Fruit fly (Drosophila melanogaster) whole organism, embryonic: ENCODE data around the gene Ube3a.

Experiments
- ATbp ChIP-seq: fragments of 200-800 bp; sonication (Bioruptor generic); optimal IDR thresholded peaks from 2 replicates; lab custom pipeline; 2017; ENCODE audit warnings: missing biosample characterization, mild to moderate bottlenecking, missing genetic modification characterization, missing genetic modification reagents
- Awh ChIP-seq: fragments of 200-800 bp; sonication (Bioruptor generic); IDR thresholded peaks from 2 replicates; pipeline ENCODE4, ENCODE4 v1.3.6; 2022; ENCODE audit warnings: missing biosample characterization, missing genetic modification characterization
- B-H2 ChIP-seq: fragments of 200-800 bp; sonication (Bioruptor generic); optimal IDR thresholded peaks from 2 replicates; lab custom pipeline; 2018; ENCODE audit warnings: missing biosample characterization, mild to moderate bottlenecking, missing genetic modification characterization
- Bteb2 ChIP-seq: fragments of 200-800 bp; sonication (Bioruptor generic); optimal IDR thresholded peaks from 2 replicates; lab custom pipeline; 2016; ENCODE audit warnings: missing biosample characterization, missing genetic modification characterization
- CG10959 ChIP-seq: fragments of 200-800 bp; sonication (Bioruptor generic); IDR thresholded peaks from 2 replicates; pipeline ENCODE4 v1.3.6; 2022; ENCODE audit warnings: missing biosample characterization, missing genetic modification characterization
- CG14441 ChIP-seq: fragments of 200-800 bp; sonication (Bioruptor generic); IDR thresholded peaks from 2 replicates; pipeline ENCODE4 v1.3.6; 2022; ENCODE audit warnings: missing biosample characterization, missing genetic modification characterization
- CG15073 ChIP-seq: fragments of 200-800 bp; sonication (Bioruptor generic); optimal IDR thresholded peaks from 2 replicates; lab custom pipeline; 2016; ENCODE audit warnings: missing biosample characterization, missing genetic modification characterization
- CG15269 ChIP-seq: fragments of 200-800 bp; sonication (Bioruptor generic); optimal IDR thresholded peaks from 2 replicates; lab custom pipeline; 2018; ENCODE audit warnings: missing biosample characterization, mild to moderate bottlenecking, missing genetic modification characterization, moderate library complexity
- CG15696 ChIP-seq: fragments of 200-800 bp; sonication (Bioruptor generic); optimal IDR thresholded peaks from 2 replicates; lab custom pipeline; 2019; ENCODE audit warnings: missing biosample characterization, mild to moderate bottlenecking, missing genetic modification characterization, moderate library complexity
- CG1647 ChIP-seq: fragments of 200-800 bp; sonication (Bioruptor generic); optimal IDR thresholded peaks from 3 replicates; lab custom pipeline; 2016; ENCODE audit warnings: missing biosample characterization, missing genetic modification characterization
- CG17328 ChIP-seq: fragments of 200-800 bp; sonication (Bioruptor generic); IDR thresholded peaks from 2 replicates; pipeline ENCODE4 v1.3.6; 2022; ENCODE audit warnings: missing biosample characterization, missing genetic modification characterization
- CG1792 ChIP-seq: fragments of 200-800 bp; sonication (Bioruptor generic); optimal IDR thresholded peaks from 2 replicates; lab custom pipeline; 2016; ENCODE audit warnings: missing biosample characterization, missing genetic modification characterization
- CG18599 ChIP-seq: fragments of 200-800 bp; sonication (Bioruptor generic); optimal IDR thresholded peaks from 3 replicates; lab custom pipeline; 2017; ENCODE audit warnings: missing biosample characterization, missing genetic modification characterization, mild to moderate bottlenecking, moderate library complexity, missing genetic modification reagents
- CG33213 ChIP-seq: fragments of 200-800 bp; sonication (Bioruptor generic); optimal IDR thresholded peaks from 3 replicates; lab custom pipeline; 2016; ENCODE audit warnings: missing biosample characterization, missing genetic modification characterization
- CG34422 ChIP-seq: fragments of 200-800 bp; sonication (Bioruptor generic); IDR thresholded peaks from 3 replicates; pipeline ENCODE4 v1.3.6; 2022; ENCODE audit warnings: missing biosample characterization, missing genetic modification characterization
- CG3838 ChIP-seq: fragments of 200-800 bp; sonication (Bioruptor generic); optimal IDR thresholded peaks from 3 replicates; lab custom pipeline; 2016; ENCODE audit warnings: missing biosample characterization, missing genetic modification characterization
- CG4360 ChIP-seq: fragments of 200-800 bp; sonication (Bioruptor generic); IDR thresholded peaks from 2 replicates; pipeline ENCODE4 v1.3.6; 2022; ENCODE audit warnings: missing biosample characterization, missing genetic modification characterization
- CG4404 ChIP-seq: fragments of 200-800 bp; sonication (Bioruptor generic); IDR thresholded peaks from 2 replicates; pipeline ENCODE4 v1.3.6; 2022; ENCODE audit warnings: missing biosample characterization, missing genetic modification characterization
- CG5180 ChIP-seq: fragments of 200-800 bp; sonication (Bioruptor generic); optimal IDR thresholded peaks from 3 replicates; lab custom pipeline; 2017; ENCODE audit warnings: missing biosample characterization, missing genetic modification characterization, mild to moderate bottlenecking, moderate library complexity, missing genetic modification reagents
- CG6683 ChIP-seq: fragments of 200-800 bp; sonication (Bioruptor generic); optimal IDR thresholded peaks from 2 replicates; lab custom pipeline; 2017; ENCODE audit warnings: missing biosample characterization, mild to moderate bottlenecking, missing genetic modification characterization, missing genetic modification reagents
- CG9797 ChIP-seq: fragments of 200-800 bp; sonication (Bioruptor generic); optimal IDR thresholded peaks from 3 replicates; lab custom pipeline; 2018; ENCODE audit warnings: missing biosample characterization, mild to moderate bottlenecking, missing genetic modification characterization
- Camta ChIP-seq: fragments of 200-800 bp; sonication (Bioruptor generic); optimal IDR thresholded peaks from 2 replicates; lab custom pipeline; 2016; ENCODE audit warnings: missing biosample characterization, missing genetic modification characterization
- CrebB ChIP-seq: fragments of 200-800 bp; sonication (Bioruptor generic); optimal IDR thresholded peaks from 3 replicates; lab custom pipeline; 2018; ENCODE audit warnings: missing biosample characterization, mild to moderate bottlenecking, missing genetic modification characterization
- Dek ChIP-seq: fragments of 200-800 bp; sonication (Bioruptor generic); optimal IDR thresholded peaks from 3 replicates; lab custom pipeline; 2019; ENCODE audit warnings: missing biosample characterization, mild to moderate bottlenecking, missing genetic modification characterization, moderate library complexity
- Hey ChIP-seq: fragments of 200-800 bp; sonication (Bioruptor generic); optimal IDR thresholded peaks from 3 replicates; lab custom pipeline; 2018; ENCODE audit warnings: missing biosample characterization, mild to moderate bottlenecking, missing genetic modification characterization
- HmgD ChIP-seq: fragments of 200-800 bp; sonication (Bioruptor generic); optimal IDR thresholded peaks from 3 replicates; lab custom pipeline; 2016; ENCODE audit warnings: missing biosample characterization, missing genetic modification characterization
- Lim3 ChIP-seq: fragments of 200-800 bp; sonication (Bioruptor generic); IDR thresholded peaks from 2 replicates; pipeline ENCODE4 v1.3.6; 2022; ENCODE audit warnings: missing biosample characterization, missing genetic modification characterization
- Mad ChIP-seq: fragments of 200-800 bp; sonication (Bioruptor generic); optimal IDR thresholded peaks from 2 replicates; lab custom pipeline; 2016; ENCODE audit warnings: missing biosample characterization, missing genetic modification characterization
- Mes4 ChIP-seq: fragments of 200-800 bp; sonication (Bioruptor generic); optimal IDR thresholded peaks from 2 replicates; lab custom pipeline; 2016; ENCODE audit warnings: missing biosample characterization, missing genetic modification characterization
- Nf-YA ChIP-seq: fragments of 200-800 bp; sonication (Bioruptor generic); IDR thresholded peaks from 2 replicates; pipeline ENCODE4 v1.3.6; 2022; ENCODE audit warnings: missing biosample characterization, missing genetic modification characterization
- Opbp ChIP-seq: fragments of 200-800 bp; sonication (Bioruptor generic); IDR thresholded peaks from 3 replicates; pipeline ENCODE4 v1.3.6; 2022; ENCODE audit warnings: missing biosample characterization, missing genetic modification characterization; ENCODE audit not compliant: partially characterized antibody
- Scr ChIP-seq: fragments of 200-800 bp; sonication (Bioruptor generic); IDR thresholded peaks from 2 replicates; pipeline ENCODE4 v1.3.6; 2022; ENCODE audit warnings: missing biosample characterization, missing genetic modification characterization; ENCODE audit not compliant: partially characterized antibody
- Sox100B ChIP-seq: fragments of 200-800 bp; sonication (Bioruptor generic); optimal IDR thresholded peaks from 3 replicates; lab custom pipeline; 2018; ENCODE audit warnings: missing biosample characterization, mild to moderate bottlenecking, missing genetic modification characterization
- abd-A ChIP-seq: fragments of 200-800 bp; sonication (Bioruptor generic); optimal IDR thresholded peaks from 3 replicates; lab custom pipeline; 2019; ENCODE audit warnings: missing biosample characterization, mild to moderate bottlenecking, missing genetic modification characterization, moderate library complexity
- amos ChIP-seq: fragments of 200-800 bp; sonication (Bioruptor generic); IDR thresholded peaks from 2 replicates; pipeline ENCODE4 v1.3.6; 2022; ENCODE audit warnings: missing biosample characterization, missing genetic modification characterization; ENCODE audit not compliant: partially characterized antibody
- ara ChIP-seq: fragments of 200-800 bp; sonication (Bioruptor generic); IDR thresholded peaks from 2 replicates; pipeline ENCODE4 v1.3.6; 2022; ENCODE audit warnings: missing biosample characterization, missing genetic modification characterization
- chm ChIP-seq: fragments of 200-800 bp; sonication (Bioruptor generic); IDR thresholded peaks from 2 replicates; pipeline ENCODE4 v1.3.6; 2022; ENCODE audit warnings: missing biosample characterization, missing genetic modification characterization
- chn ChIP-seq: fragments of 200-800 bp; sonication (Bioruptor generic); optimal IDR thresholded peaks from 2 replicates; lab custom pipeline; 2016; ENCODE audit warnings: missing biosample characterization, missing genetic modification characterization
- ems ChIP-seq: fragments of 200-800 bp; sonication (Bioruptor generic); optimal IDR thresholded peaks from 3 replicates; lab custom pipeline; 2016; ENCODE audit warnings: missing biosample characterization, missing genetic modification characterization
- fu2 ChIP-seq: fragments of 200-800 bp; sonication (Bioruptor generic); optimal IDR thresholded peaks from 2 replicates; lab custom pipeline; 2016; ENCODE audit warnings: missing biosample characterization, missing genetic modification characterization
- h ChIP-seq: fragments of >200 bp; optimal IDR thresholded peaks from 2 replicates; lab custom pipeline; 2017
- ham ChIP-seq: fragments of 200-800 bp; sonication (Bioruptor generic); IDR thresholded peaks from 2 replicates; pipeline ENCODE4 v1.3.6; 2022; ENCODE audit warnings: missing biosample characterization, missing genetic modification characterization
- lbe ChIP-seq: fragments of 200-800 bp; sonication (Bioruptor generic); optimal IDR thresholded peaks from 2 replicates; lab custom pipeline; 2016; ENCODE audit warnings: missing biosample characterization, mild to moderate bottlenecking, missing genetic modification characterization
- nmo ChIP-seq: fragments of 200-800 bp; sonication (Bioruptor generic); optimal IDR thresholded peaks from 2 replicates; lab custom pipeline; 2018; ENCODE audit warnings: missing biosample characterization, mild to moderate bottlenecking, missing genetic modification characterization, moderate library complexity
- pum ChIP-seq: fragments of 200-800 bp; sonication (Bioruptor generic); optimal IDR thresholded peaks from 2 replicates; lab custom pipeline; 2016; ENCODE audit warnings: missing biosample characterization, missing genetic modification characterization
- pzg ChIP-seq: fragments of 200-800 bp; sonication (Bioruptor generic); optimal IDR thresholded peaks from 3 replicates; lab custom pipeline; 2018; ENCODE audit warnings: missing biosample characterization, mild to moderate bottlenecking, missing genetic modification characterization, moderate library complexity
- rib ChIP-seq: fragments of 200-800 bp; sonication (Bioruptor generic); IDR thresholded peaks from 2 replicates; pipeline ENCODE4 v1.3.6; 2022; ENCODE audit warnings: missing biosample characterization, missing genetic modification characterization
- sc ChIP-seq, 3 experiments: fragments of >200 bp in 2 of 3; fragments of 200-800 bp in 1 of 3; sonication (Bioruptor generic) in 1 of 3; optimal IDR thresholded peaks; 2 replicates in 2 of 3; 3 replicates in 1 of 3; lab custom pipeline; 2017; ENCODE audit warnings: mild to moderate bottlenecking in 1 of 3, missing biosample characterization in 1 of 3, missing genetic modification characterization in 1 of 3, missing genetic modification reagents in 1 of 3
- schlank ChIP-seq: fragments of 200-800 bp; sonication (Bioruptor generic); optimal IDR thresholded peaks from 2 replicates; lab custom pipeline; 2018; ENCODE audit warnings: missing biosample characterization, mild to moderate bottlenecking, missing genetic modification characterization
- sqz ChIP-seq: fragments of 200-800 bp; sonication (Bioruptor generic); optimal IDR thresholded peaks from 3 replicates; lab custom pipeline; 2018; ENCODE audit warnings: missing biosample characterization, mild to moderate bottlenecking, missing genetic modification characterization
- z ChIP-seq: fragments of 200-800 bp; sonication (Bioruptor generic); IDR thresholded peaks from 3 replicates; pipeline ENCODE4 v1.3.6; 2022; ENCODE audit warnings: missing biosample characterization, missing genetic modification characterization
- zfh1 ChIP-seq: fragments of 200-800 bp; sonication (Bioruptor generic); IDR thresholded peaks from 3 replicates; pipeline ENCODE4 v1.3.6; 2022; ENCODE audit warnings: missing biosample characterization, missing genetic modification characterization

Gene Ube3a

DNA sequence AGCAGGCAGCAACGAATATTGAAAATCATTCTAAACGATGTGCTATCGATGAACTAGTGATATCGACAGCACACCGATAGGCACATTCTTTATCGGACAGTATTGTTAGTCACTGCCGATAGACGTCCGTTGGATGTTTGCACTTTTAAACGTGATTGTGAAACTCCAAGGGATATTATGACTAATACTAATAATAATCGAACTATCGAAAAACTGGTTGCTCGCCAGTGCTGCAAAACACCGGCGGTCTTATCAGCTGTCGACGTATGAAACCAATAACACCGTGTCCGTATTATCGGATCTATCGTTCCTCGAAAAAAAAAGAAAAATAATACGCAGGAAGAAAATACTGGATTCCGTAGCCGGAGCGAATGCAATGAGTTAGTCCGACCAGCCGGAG lies at the start of gene Ube3a, which contains the start of gene CG7600:
Gene Ube3a, minus strand, starts transcription at position 67 of the 400 bp plus-strand sequence.
Gene CG7600, plus strand, starts transcription at position 270 of the 400 bp plus-strand sequence.
- peak; percentile 94 for TF ChIP-seq abd-A (tag; lab: Kevin White, UChicago)
- TF ChIP-seq CG14441 (GFP tag; lab: Robert Waterston, UW) = no peak
- peak; percentile 88 for TF ChIP-seq HmgD (GFP tag; lab: Kevin White, UChicago)
- no peak for TF ChIP-seq chn (GFP tag; lab: Kevin White, UChicago)
- no peak for TF ChIP-seq CG34422 (GFP tag; lab: Robert Waterston, UW)
- no peak for TF ChIP-seq Dek (tag; lab: Kevin White, UChicago)
- no peak for TF ChIP-seq CG4404
- TF ChIP-seq CG5180 (GFP tag; lab: Kevin White, UChicago) = no peak
- TF ChIP-seq ham (GFP tag; lab: Robert Waterston, UW) = no peak
- TF ChIP-seq Mes4 (GFP tag; lab: Kevin White, UChicago) = peak; percentile 53
- peak; percentile 71 for TF ChIP-seq CG9797 (GFP tag; lab: Kevin White, UChicago)
- TF ChIP-seq Mad (GFP tag; lab: Kevin White, UChicago) = no peak
- peak; percentile 51 for TF ChIP-seq chm (GFP tag; lab: Robert Waterston, UW)
- no peak for TF ChIP-seq CG15073 (GFP tag; lab: Kevin White, UChicago)
- TF ChIP-seq zfh1 (GFP tag; lab: Robert Waterston, UW) = no peak
- TF ChIP-seq Scr = peak; percentile 98
- TF ChIP-seq sc (optimal IDR thresholded peaks at IDR 0.05; lab: Kevin White, UChicago) = no peak
- TF ChIP-seq sc (GFP tag; optimal IDR thresholded peaks at IDR 0.05; lab: Kevin White, UChicago) = no peak
- no peak for TF ChIP-seq CG1647 (GFP tag; lab: Kevin White, UChicago)
- peak; percentile 81 for TF ChIP-seq lbe (GFP tag; lab: Kevin White, UChicago)
- TF ChIP-seq CG4360 (GFP tag; lab: Robert Waterston, UW) = no peak
- TF ChIP-seq CG33213 (GFP tag; lab: Kevin White, UChicago) = peak; percentile 31
- TF ChIP-seq schlank = no peak
- TF ChIP-seq ara = no peak
- TF ChIP-seq CrebB (tag; lab: Kevin White, UChicago) = peak; percentile 79
- no peak for TF ChIP-seq Hey (tag; lab: Kevin White, UChicago)
- TF ChIP-seq nmo = peak; percentile 66
- peak; percentile 23 for TF ChIP-seq CG6683 (GFP tag; lab: Kevin White, UChicago)
- no peak for TF ChIP-seq CG1792 (GFP tag; lab: Kevin White, UChicago)
- TF ChIP-seq Opbp (GFP tag; lab: Robert Waterston, UW) = peak; percentile 100
- no peak for TF ChIP-seq CG17328 (GFP tag; lab: Robert Waterston, UW)
- peak; percentile 54 for TF ChIP-seq Bteb2 (GFP tag; lab: Kevin White, UChicago)
- peak; percentile 97 for TF ChIP-seq pzg (GFP tag; lab: Kevin White, UChicago)
- no peak for TF ChIP-seq ATbp
- TF ChIP-seq amos (GFP tag; lab: Robert Waterston, UW) = peak; percentile 99
- TF ChIP-seq ems (GFP tag; lab: Kevin White, UChicago) = peak; percentile 48
- peak; percentile 37 for TF ChIP-seq CG18599 (GFP tag; lab: Kevin White, UChicago)
- no peak for TF ChIP-seq Sox100B
- TF ChIP-seq z (GFP tag; lab: Robert Waterston, UW) = no peak
- no peak for TF ChIP-seq Lim3 (GFP tag; lab: Robert Waterston, UW)
- no peak for TF ChIP-seq Awh (GFP tag; lab: Robert Waterston, UW)
- no peak for TF ChIP-seq rib (GFP tag; lab: Robert Waterston, UW)
- no peak for TF ChIP-seq CG15696
- no peak for TF ChIP-seq h (lab: Kevin White, UChicago)
- peak; percentile 73 for TF ChIP-seq sqz (GFP tag; lab: Kevin White, UChicago)
- peak; percentile 90 for TF ChIP-seq B-H2 (GFP tag; lab: Kevin White, UChicago)
- TF ChIP-seq CG15269 (tag; lab: Kevin White, UChicago) = peak; percentile 21
- no peak for TF ChIP-seq CG3838 (GFP tag; lab: Kevin White, UChicago)
- no peak for TF ChIP-seq Camta (GFP tag; lab: Kevin White, UChicago)
- TF ChIP-seq pum (GFP tag; lab: Kevin White, UChicago) = no peak
- no peak for TF ChIP-seq Nf-YA (GFP tag; lab: Robert Waterston, UW)
- TF ChIP-seq fu2 (GFP tag; lab: Kevin White, UChicago) = peak; percentile 36
- TF ChIP-seq CG10959 = no peak
